Fruit fly (Drosophila melanogaster): ENCODE data around the gene Rrp6.

The Rrp6 gene

dm6 chr3R:14903837-14904431, 17.9 kb upstream of the Rrp6 start, which contains the start of gene VhaPPA1-1 (continued):
- no peak for TF ChIP-seq tna (GFP tag; IDR thresholded peaks at IDR 0.05; ENCODE audit: partially characterized antibody)
- TF ChIP-seq scrt (GFP tag; optimal IDR thresholded peaks at IDR 0.05), result no peak
- peak; percentile 3 for TF ChIP-seq Max (GFP tag; optimal IDR thresholded peaks at IDR 0.05)
- TF ChIP-seq Aef1 (GFP tag; IDR thresholded peaks at IDR 0.05), result no peak
- no peak for TF ChIP-seq ham (GFP tag; IDR thresholded peaks at IDR 0.05)
- TF ChIP-seq bcd (GFP tag; optimal IDR thresholded peaks at IDR 0.05), result peak; percentile 28

dm6 chr3R:14901408-14902352, 15.6 kb upstream of the Rrp6 start, which contains the start of gene RpS5b:
Gene RpS5b, minus strand, starts transcription at chr3R:14901563.
- TF ChIP-seq Spps (tag; optimal IDR thresholded peaks at IDR 0.05), result no peak
- TF ChIP-seq MBD-R2 (GFP tag; IDR thresholded peaks at IDR 0.05), result peak; percentile 16; the same call in 1 of the 2 replicates
- peak; percentile 75 for TF ChIP-seq phol (tag; optimal IDR thresholded peaks at IDR 0.05)
- TF ChIP-seq TFAM (GFP tag; optimal IDR thresholded peaks at IDR 0.05), result no peak
- TF ChIP-seq dati (GFP tag; IDR thresholded peaks at IDR 0.05), result 0 out of 2 replicates have a peak, but pooled peaks have one; percentile 1
- 0 out of 2 replicates have a peak, but pooled peaks have one; percentile 12 for TF ChIP-seq sob (GFP tag; IDR thresholded peaks at IDR 0.05)
- TF ChIP-seq E2f2 (GFP tag; IDR thresholded peaks at IDR 0.05), result peak; percentile 86
- peak in 1 of 2 experiments; percentile 25 for TF ChIP-seq Pdp1 (GFP tag; optimal IDR thresholded peaks at IDR 0.05)
- peak; percentile 3 for TF ChIP-seq Fer3 (tag; optimal IDR thresholded peaks at IDR 0.05)
- TF ChIP-seq sna (GFP tag; IDR thresholded peaks at IDR 0.05; ENCODE audit: partially characterized antibody), result no peak
- TF ChIP-seq Hmr (GFP tag; optimal IDR thresholded peaks at IDR 0.05), result peak; percentile 13
- no peak for TF ChIP-seq CG18476 (GFP tag; optimal IDR thresholded peaks at IDR 0.05)
- peak; percentile 65 for TF ChIP-seq sens (GFP tag)
- TF ChIP-seq Rfx (GFP tag; IDR thresholded peaks at IDR 0.05), result peak; percentile 34; the same call in 1 of the 2 replicates
- peak; percentile 53 for TF ChIP-seq Med (GFP tag)
- no peak for TF ChIP-seq Jarid2 (GFP tag; optimal IDR thresholded peaks at IDR 0.05)
- TF ChIP-seq ara (GFP tag; IDR thresholded peaks at IDR 0.05), result 0 out of 2 replicates have a peak, but pooled peaks have one; percentile 9
- peak; percentile 95 for TF ChIP-seq trem (tag; optimal IDR thresholded peaks at IDR 0.05)
- peak; percentile 78 for TF ChIP-seq Myb (GFP tag; optimal IDR thresholded peaks at IDR 0.05)
- TF ChIP-seq CG16779 (GFP tag; IDR thresholded peaks at IDR 0.05), result no peak
- TF ChIP-seq Aef1 (GFP tag; IDR thresholded peaks at IDR 0.05), result no peak
- TF ChIP-seq pzg (GFP tag; optimal IDR thresholded peaks at IDR 0.05), result peak; percentile 52
- TF ChIP-seq jing (GFP tag; optimal IDR thresholded peaks at IDR 0.05), result no peak
- TF ChIP-seq cwo (GFP tag; optimal IDR thresholded peaks at IDR 0.05), result peak; percentile 32
- TF ChIP-seq Ets97D (GFP tag; optimal IDR thresholded peaks at IDR 0.05), result peak; percentile 80
- peak; percentile 65 for TF ChIP-seq CG15514 (GFP tag; optimal IDR thresholded peaks at IDR 0.05)
- TF ChIP-seq CG2116 (GFP tag; optimal IDR thresholded peaks at IDR 0.05), result peak; percentile 97
- TF ChIP-seq Dref (GFP tag; IDR thresholded peaks at IDR 0.05), result 0 out of 2 replicates have a peak, but pooled peaks have one; percentile 27
- peak; percentile 43 for TF ChIP-seq nom (GFP tag; optimal IDR thresholded peaks at IDR 0.05)
- peak; percentile 10 for TF ChIP-seq Sry-δ (GFP tag; optimal IDR thresholded peaks at IDR 0.05)
- TF ChIP-seq Dp (GFP tag; optimal IDR thresholded peaks at IDR 0.05), result peak; percentile 84
- TF ChIP-seq CG12659 (GFP tag; optimal IDR thresholded peaks at IDR 0.05), result peak; percentile 41
- TF ChIP-seq row (GFP tag; IDR thresholded peaks at IDR 0.05), result no peak
